Worm (Caenorhabditis elegans): ENCODE data around the gene eel-1.

The eel-1 gene

ce11 chrIV:2993278-2993899 is 56.5 kb downstream of the eel-1 start (continued):
- TF ChIP-seq ceh-28 (tag; optimal IDR thresholded peaks at IDR 0.05) (no peak), hlh-30 (tag; optimal IDR thresholded peaks at IDR 0.05; ENCODE audit: insufficient read depth) (peak; percentile 85)

- no peak for TF ChIP-seq nhr-25 (tag; optimal IDR thresholded peaks at IDR 0.05; ENCODE audit: borderline replicate concordance, insufficient read depth)
- TF ChIP-seq lin-13 (GFP tag; optimal IDR thresholded peaks at IDR 0.05) = no peak
- TF ChIP-seq mxl-3 (GFP tag; optimal IDR thresholded peaks at IDR 0.05) = peak; percentile 47
- TF ChIP-seq unc-62 (GFP tag; optimal IDR thresholded peaks at IDR 0.05 in 1 of 2) = peak in 1 of 2 experiments; percentile 15
- TF ChIP-seq unc-62 (tag; optimal IDR thresholded peaks at IDR 0.05) = no peak
- no peak for TF ChIP-seq zfp-2 (tag; optimal IDR thresholded peaks at IDR 0.05)
- TF ChIP-seq nhr-111 (GFP tag; optimal IDR thresholded peaks at IDR 0.05) = no peak
- TF ChIP-seq zfp-3 (GFP tag; conservative IDR thresholded peaks at IDR 0.05) = no peak
- no peak for TF ChIP-seq lin-29 (GFP tag; IDR thresholded peaks at IDR 0.05)
- no peak for TF ChIP-seq F49E8.2 (tag; optimal IDR thresholded peaks at IDR 0.05; ENCODE audit: borderline replicate concordance)
- no peak for TF ChIP-seq nhr-77 (tag; optimal IDR thresholded peaks at IDR 0.05)
- TF ChIP-seq Y105C5A.15 (GFP tag; IDR thresholded peaks at IDR 0.05) = no peak
- no peak for TF ChIP-seq R02D3.7 (tag; optimal IDR thresholded peaks at IDR 0.05)
- no peak for TF ChIP-seq spr-1 (tag; optimal IDR thresholded peaks at IDR 0.05)
- TF ChIP-seq dmd-9 (GFP tag; IDR thresholded peaks at IDR 0.05) = no peak
- TF ChIP-seq nhr-42 (GFP tag; IDR thresholded peaks at IDR 0.05) = no peak
- TF ChIP-seq pha-4 (GFP tag; IDR thresholded peaks at IDR 0.05) = no peak
- TF ChIP-seq pha-4 (tag; optimal IDR thresholded peaks at IDR 0.05) = no peak
- no peak for TF ChIP-seq dve-1 (tag; optimal IDR thresholded peaks at IDR 0.05; ENCODE audit: insufficient read depth)
- TF ChIP-seq unc-130 (GFP tag; optimal IDR thresholded peaks at IDR 0.05) = no peak
- peak; percentile 61 for TF ChIP-seq aha-1 (tag)
- no peak for TF ChIP-seq nhr-76 (tag; optimal IDR thresholded peaks at IDR 0.05)
- no peak for TF ChIP-seq fos-1 (tag; optimal IDR thresholded peaks at IDR 0.05)
- no peak for TF ChIP-seq ces-1 (GFP tag; optimal IDR thresholded peaks at IDR 0.05)
- TF ChIP-seq madf-5 (GFP tag; IDR thresholded peaks at IDR 0.05) = no peak
- no peak for TF ChIP-seq lir-3 (tag; optimal IDR thresholded peaks at IDR 0.05)
- no peak for TF ChIP-seq sdz-12 (GFP tag; optimal IDR thresholded peaks at IDR 0.05)
- TF ChIP-seq hif-1 (tag; optimal IDR thresholded peaks at IDR 0.05) = peak in 1 of 2 experiments; percentile 29
- peak; percentile 1 for TF ChIP-seq mep-1 (tag; optimal IDR thresholded peaks at IDR 0.05)
- TF ChIP-seq duxl-1 (tag; optimal IDR thresholded peaks at IDR 0.05; ENCODE audit: poor library complexity) = no peak
- TF ChIP-seq nhr-237 (tag; optimal IDR thresholded peaks at IDR 0.05) = no peak
- no peak for TF ChIP-seq daf-12 (tag; optimal IDR thresholded peaks at IDR 0.05)
- no peak for TF ChIP-seq tra-1 (GFP tag; IDR thresholded peaks at IDR 0.05)
- TF ChIP-seq nhr-41 (GFP tag; IDR thresholded peaks at IDR 0.05) = no peak
- TF ChIP-seq F10B5.3 (tag; optimal IDR thresholded peaks at IDR 0.05) = no peak
- no peak for TF ChIP-seq saeg-2 (GFP tag; IDR thresholded peaks at IDR 0.05)
- TF ChIP-seq F37D6.2 (tag; optimal IDR thresholded peaks at IDR 0.05) = no peak
- 0 out of 2 replicates have a peak, but pooled peaks have one; percentile 5 for TF ChIP-seq lin-38 (GFP tag; IDR thresholded peaks at IDR 0.05)
- no peak for TF ChIP-seq ceh-82 (tag; optimal IDR thresholded peaks at IDR 0.05)
- TF ChIP-seq unc-39 (tag; optimal IDR thresholded peaks at IDR 0.05) = no peak
- TF ChIP-seq vab-7 (GFP tag; IDR thresholded peaks at IDR 0.05) = no peak
- no peak for TF ChIP-seq lim-7 (GFP tag; IDR thresholded peaks at IDR 0.05)
- peak; percentile 46; the same call in 1 of the 2 replicates for TF ChIP-seq snpc-1.2 (GFP tag; IDR thresholded peaks at IDR 0.05)
- TF ChIP-seq skn-1 (tag; optimal IDR thresholded peaks at IDR 0.05) = no peak
- TF ChIP-seq ceh-20 (GFP tag; IDR thresholded peaks at IDR 0.05) = no peak
- TF ChIP-seq ctbp-1 (GFP tag; IDR thresholded peaks at IDR 0.05) = peak; percentile 54; the same call in 1 of the 2 replicates
- no peak for TF ChIP-seq ztf-11 (tag; optimal IDR thresholded peaks at IDR 0.05)
These were observed 59.4 kb downstream of the eel-1 start for ce11 chrIV:2990519-2990918.

All from whole organism, L4 larva.